Worm (Caenorhabditis elegans) whole organism, L1 larva: ENCODE results near the gene C04A11.1.

Experiments
- C34B4.2 ChIP-seq: sonication (generic microtip); optimal IDR thresholded peaks from 2 replicates; lab custom pipeline; 2017; ENCODE audit warnings: mild to moderate bottlenecking, missing genetic modification characterization, missing compliant biosample characterization
- F16B12.6 ChIP-seq: fragments of 150-350 bp; optimal IDR thresholded peaks from 2 replicates; lab custom pipeline; 2014; ENCODE audit warnings: missing biosample characterization, missing genetic modification characterization
- aha-1 ChIP-seq: fragments of 150-350 bp; optimal IDR thresholded peaks from 2 replicates; lab custom pipeline; 2014; ENCODE audit warnings: missing biosample characterization, missing genetic modification characterization
- aly-2 ChIP-seq: fragments of 150-350 bp; optimal IDR thresholded peaks from 2 replicates; lab custom pipeline; 2014; ENCODE audit warnings: missing biosample characterization, missing genetic modification characterization
- ama-1 ChIP-seq: fragments of 150-350 bp; optimal IDR thresholded peaks from 2 replicates; lab custom pipeline; 2014
- blmp-1 ChIP-seq: fragments of 150-350 bp; optimal IDR thresholded peaks from 2 replicates; lab custom pipeline; 2014; ENCODE audit warnings: missing biosample characterization, missing genetic modification characterization
- ceh-8 ChIP-seq: fragments of 200-800 bp; sonication (Bioruptor generic); optimal IDR thresholded peaks from 2 replicates; lab custom pipeline; 2018; ENCODE audit warnings: mild to moderate bottlenecking, missing genetic modification characterization, moderate library complexity, missing compliant biosample characterization
- ceh-88 ChIP-seq: fragments of 200-800 bp; sonication (Bioruptor generic); IDR thresholded peaks from 2 replicates; pipeline ENCODE4 v1.3.6; 2022; ENCODE audit warnings: missing genetic modification characterization, missing compliant biosample characterization
- ceh-90 ChIP-seq: sonication (generic microtip); optimal IDR thresholded peaks from 2 replicates; lab custom pipeline; 2016; ENCODE audit warnings: missing genetic modification characterization, missing compliant biosample characterization
- dpl-1 ChIP-seq, 3 experiments: fragments of 150-350 bp in 2 of 3; sonication (generic microtip) in 1 of 3; optimal IDR thresholded peaks; 2 replicates each; lab custom pipeline; 2014 to 2017; ENCODE audit warnings: missing biosample characterization in 3 of 3, missing genetic modification characterization in 3 of 3, missing genetic modification reagents in 3 of 3
- efl-1 ChIP-seq, 4 experiments: fragments of 150-350 bp; optimal IDR thresholded peaks in 3 of 4; peaks in 1 of 4; 1 replicate in 1 of 4; 2 replicates in 3 of 4; lab custom pipeline; 2014; ENCODE audit warnings: missing biosample characterization in 2 of 4, missing genetic modification characterization in 2 of 4, missing genetic modification reagents in 2 of 4
- egl-13 ChIP-seq: sonication (generic microtip); optimal IDR thresholded peaks from 2 replicates; lab custom pipeline; 2016; ENCODE audit warnings: missing genotype, missing genetic modification reagents, missing genetic modification characterization, missing compliant biosample characterization
- elt-2 ChIP-seq: sonication (generic microtip); optimal IDR thresholded peaks from 2 replicates; lab custom pipeline; 2016; ENCODE audit warnings: missing genetic modification characterization, mild to moderate bottlenecking, inconsistent platforms, missing compliant biosample characterization, missing genetic modification reagents
- elt-3 ChIP-seq, 6 experiments: fragments of 150-350 bp in 1 of 6; sonication (generic microtip); optimal IDR thresholded peaks; 2 replicates each; lab custom pipeline; 2017 to 2018; ENCODE audit warnings: missing biosample characterization in 6 of 6, missing genetic modification characterization in 6 of 6, inconsistent platforms in 1 of 6
- fkh-10 ChIP-seq: sonication (generic microtip); optimal IDR thresholded peaks from 2 replicates; lab custom pipeline; 2017; ENCODE audit warnings: missing biosample characterization, missing genetic modification reagents, missing genetic modification characterization
- fos-1 ChIP-seq: fragments of 150-350 bp; optimal IDR thresholded peaks from 2 replicates; lab custom pipeline; 2014; ENCODE audit warnings: missing biosample characterization, missing genetic modification characterization
- hlh-4 ChIP-seq: sonication (generic microtip); optimal IDR thresholded peaks from 2 replicates; lab custom pipeline; 2016; ENCODE audit warnings: mild to moderate bottlenecking, missing genetic modification characterization, missing compliant biosample characterization
- hpl-2 ChIP-seq: fragments of 150-350 bp; optimal IDR thresholded peaks from 2 replicates; lab custom pipeline; 2014; ENCODE audit warnings: missing biosample characterization, missing genetic modification reagents, missing genetic modification characterization
- irx-1 ChIP-seq: sonication (generic microtip); optimal IDR thresholded peaks from 2 replicates; lab custom pipeline; 2016; ENCODE audit warnings: missing genetic modification characterization, missing compliant biosample characterization
- isw-1 ChIP-seq: fragments of 200-800 bp; sonication (Bioruptor generic); IDR thresholded peaks from 2 replicates; pipeline ENCODE4 v1.3.6; 2022; ENCODE audit warnings: missing genetic modification characterization, missing compliant biosample characterization
- jun-1 ChIP-seq: fragments of 150-350 bp; optimal IDR thresholded peaks from 2 replicates; lab custom pipeline; 2014; ENCODE audit warnings: missing biosample characterization, missing genetic modification reagents, missing genetic modification characterization
- lin-14 ChIP-seq: fragments of 200-800 bp; sonication (Bioruptor generic); optimal IDR thresholded peaks from 2 replicates; lab custom pipeline; 2018; ENCODE audit warnings: mild to moderate bottlenecking, missing genetic modification characterization, moderate library complexity, missing compliant biosample characterization
- lin-15B ChIP-seq: fragments of 150-350 bp; sonication (generic microtip); optimal IDR thresholded peaks from 3 replicates; lab custom pipeline; 2014; ENCODE audit warnings: missing biosample characterization, missing genetic modification characterization
- lsy-2 ChIP-seq, 2 experiments: fragments of 150-350 bp; optimal IDR thresholded peaks; 2 replicates each; lab custom pipeline; 2014; ENCODE audit warnings: missing biosample characterization in 2 of 2, missing genetic modification characterization in 2 of 2
- mab-9 ChIP-seq: fragments of 200-800 bp; sonication (Bioruptor generic); IDR thresholded peaks from 2 replicates; pipeline ENCODE4 v1.3.6; 2022; ENCODE audit warnings: missing genetic modification reagents, missing genetic modification characterization, missing compliant biosample characterization
- mef-2 ChIP-seq: fragments of 150-350 bp; optimal IDR thresholded peaks from 2 replicates; lab custom pipeline; 2014; ENCODE audit warnings: missing biosample characterization, missing genetic modification characterization
- mep-1 ChIP-seq: fragments of 150-350 bp; optimal IDR thresholded peaks from 2 replicates; lab custom pipeline; 2014; ENCODE audit warnings: missing biosample characterization, missing genetic modification characterization
- nhr-11 ChIP-seq: fragments of 150-350 bp; optimal IDR thresholded peaks from 2 replicates; lab custom pipeline; 2014; ENCODE audit warnings: missing biosample characterization, missing genetic modification characterization
- nhr-12 ChIP-seq: sonication (generic microtip); optimal IDR thresholded peaks from 2 replicates; lab custom pipeline; 2017; ENCODE audit warnings: missing biosample characterization, missing genetic modification characterization
- nhr-19 ChIP-seq: fragments of 200-800 bp; sonication (Bioruptor generic); conservative IDR thresholded peaks from 2 replicates; pipeline ENCODE4 v1.3.6; 2022; ENCODE audit warnings: missing genetic modification characterization, missing compliant biosample characterization
- nhr-20 ChIP-seq: sonication (generic microtip); optimal IDR thresholded peaks from 2 replicates; lab custom pipeline; 2016; ENCODE audit warnings: mild to moderate bottlenecking, missing genetic modification characterization, missing compliant biosample characterization
- nhr-237 ChIP-seq: fragments of 150-350 bp; optimal IDR thresholded peaks from 2 replicates; lab custom pipeline; 2014; ENCODE audit warnings: missing biosample characterization, missing genetic modification characterization
- nhr-28 ChIP-seq: fragments of 150-350 bp; optimal IDR thresholded peaks from 2 replicates; lab custom pipeline; 2014; ENCODE audit warnings: missing biosample characterization, missing genetic modification characterization
- nhr-77 ChIP-seq: fragments of 150-350 bp; optimal IDR thresholded peaks from 2 replicates; lab custom pipeline; 2014; ENCODE audit warnings: missing biosample characterization, missing genetic modification characterization
- nhr-84 ChIP-seq: sonication (generic microtip); optimal IDR thresholded peaks from 2 replicates; lab custom pipeline; 2017; ENCODE audit warnings: missing biosample characterization, missing genetic modification characterization
- nhr-85 ChIP-seq: sonication (generic microtip); peaks from one replicate; lab custom pipeline; 2016; ENCODE audit warnings: missing genetic modification characterization, inconsistent platforms, missing compliant biosample characterization
- nhr-90 ChIP-seq: sonication (generic microtip); optimal IDR thresholded peaks from 2 replicates; lab custom pipeline; 2016; ENCODE audit warnings: mild to moderate bottlenecking, missing genetic modification characterization, missing compliant biosample characterization; ENCODE audit not compliant: poor library complexity
- pag-3 ChIP-seq: sonication (generic microtip); optimal IDR thresholded peaks from 2 replicates; lab custom pipeline; 2017; ENCODE audit warnings: missing genetic modification characterization, mild to moderate bottlenecking, missing compliant biosample characterization, antibody characterized with exemption, borderline replicate concordance; ENCODE audit not compliant: insufficient read depth
- pqm-1 ChIP-seq: sonication (generic microtip); optimal IDR thresholded peaks from 3 replicates; lab custom pipeline; 2017; ENCODE audit warnings: missing biosample characterization, missing genetic modification characterization
- rnt-1 ChIP-seq: sonication (generic microtip); optimal IDR thresholded peaks from 2 replicates; lab custom pipeline; 2016; ENCODE audit warnings: mild to moderate bottlenecking, missing genetic modification characterization, moderate library complexity, missing compliant biosample characterization
- skn-1 ChIP-seq: fragments of 150-350 bp; optimal IDR thresholded peaks from 2 replicates; lab custom pipeline; 2014; ENCODE audit warnings: missing biosample characterization, missing genetic modification characterization
- snu-23 ChIP-seq: sonication (generic microtip); optimal IDR thresholded peaks from 2 replicates; lab custom pipeline; 2016; ENCODE audit warnings: missing genetic modification characterization, missing compliant biosample characterization
- sup-37 ChIP-seq: fragments of 200-800 bp; sonication (Bioruptor generic); optimal IDR thresholded peaks from 2 replicates; lab custom pipeline; 2018; ENCODE audit warnings: mild to moderate bottlenecking, missing genetic modification characterization, missing compliant biosample characterization
- swsn-7 ChIP-seq: sonication (generic microtip); optimal IDR thresholded peaks from 2 replicates; lab custom pipeline; 2016; ENCODE audit warnings: missing genetic modification characterization, missing compliant biosample characterization
- tbx-2 ChIP-seq: sonication (generic microtip); optimal IDR thresholded peaks from 2 replicates; lab custom pipeline; 2016; ENCODE audit warnings: missing genetic modification characterization, missing compliant biosample characterization
- tlp-1 ChIP-seq: fragments of 150-350 bp; optimal IDR thresholded peaks from 2 replicates; lab custom pipeline; 2014; ENCODE audit warnings: missing biosample characterization, missing genetic modification characterization
- unc-30 ChIP-seq: sonication (generic microtip); optimal IDR thresholded peaks from 2 replicates; lab custom pipeline; 2017; ENCODE audit warnings: missing biosample characterization, missing genetic modification characterization
- unc-62 ChIP-seq: fragments of 150-350 bp; optimal IDR thresholded peaks from 2 replicates; lab custom pipeline; 2014; ENCODE audit warnings: missing biosample characterization, missing genetic modification reagents, missing genetic modification characterization
- zip-4 ChIP-seq: fragments of 200-800 bp; sonication (Bioruptor generic); optimal IDR thresholded peaks from 2 replicates; lab custom pipeline; 2018; ENCODE audit warnings: mild to moderate bottlenecking, missing genetic modification characterization, moderate library complexity, missing compliant biosample characterization
- ztf-11 ChIP-seq, 2 experiments: sonication (generic microtip); optimal IDR thresholded peaks; 2 replicates each; lab custom pipeline; 2016 to 2017; ENCODE audit warnings: missing genetic modification characterization in 2 of 2, missing biosample characterization in 1 of 2, missing compliant biosample characterization in 1 of 2

Gene C04A11.1

DNA sequence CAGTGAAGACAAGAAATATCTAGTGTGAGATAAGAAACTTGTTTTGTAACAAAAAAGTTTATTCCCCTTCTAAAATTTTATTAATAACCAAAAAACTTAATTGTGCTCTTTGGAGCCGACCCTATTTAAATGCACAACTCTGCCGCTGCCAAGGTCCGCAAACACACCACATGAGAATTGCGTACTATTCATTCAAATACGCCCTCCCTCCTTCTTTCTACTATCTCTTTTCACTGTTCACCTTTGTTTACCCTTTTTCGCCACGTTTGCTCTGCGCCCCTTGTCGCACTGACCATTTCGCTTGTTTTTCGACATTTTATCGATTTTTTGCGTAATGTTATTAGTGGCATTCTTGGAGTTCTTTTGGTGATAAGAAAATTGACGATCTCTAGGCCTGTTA lies 9.3 kb downstream of the C04A11.1 start (continued):
- TF ChIP-seq elt-3 (tag; optimal IDR thresholded peaks at IDR 0.05; lab: Kevin White, UChicago) (no peak), hpl-2 (GFP tag; lab: Kevin White, UChicago) (no peak), aly-2 (no peak), nhr-19 (GFP tag; lab: Robert Waterston, UW) (peak; percentile 14; the same call in 1 of the 2 replicates), elt-2 (tag; lab: Kevin White, UChicago) (peak; percentile 58), skn-1 (tag; lab: Kevin White, UChicago) (no peak), aha-1 (no peak), nhr-84 (no peak), mef-2 (no peak), lin-14 (peak; percentile 69), egl-13 (no peak), irx-1 (no peak), ztf-11 (tag; optimal IDR thresholded peaks at IDR 0.05; lab: Kevin White, UChicago) (no peak), unc-30 (tag; lab: Kevin White, UChicago) (no peak), unc-62 (GFP tag; lab: Kevin White, UChicago) (no peak), C34B4.2 (tag; lab: Kevin White, UChicago) (no peak), nhr-12 (tag; lab: Kevin White, UChicago) (no peak), jun-1 (tag; lab: Kevin White, UChicago) (no peak), hlh-4 (tag; lab: Kevin White, UChicago) (no peak), pqm-1 (no peak), tlp-1 (no peak), fos-1 (tag; lab: Kevin White, UChicago) (no peak), nhr-28 (tag; lab: Kevin White, UChicago) (no peak), ama-1 (no peak), lin-15B (no peak), nhr-90 (tag; lab: Kevin White, UChicago) (peak; percentile 29), isw-1 (no peak), dpl-1 (GFP tag; optimal IDR thresholded peaks at IDR 0.05; lab: Kevin White, UChicago) (peak; percentile 48 to 73 (median 72)), nhr-77 (tag; lab: Kevin White, UChicago) (peak; percentile 19), tbx-2 (tag; lab: Kevin White, UChicago) (peak; percentile 46), mep-1 (tag; lab: Kevin White, UChicago) (peak; percentile 49), mab-9 (GFP tag; lab: Robert Waterston, UW) (no peak), fkh-10 (GFP tag; lab: Kevin White, UChicago) (no peak), swsn-7 (tag; lab: Kevin White, UChicago) (peak; percentile 13), efl-1 (optimal IDR thresholded peaks at IDR 0.05; lab: Kevin White, UChicago) (peak; percentile 41 to 76), efl-1 (GFP tag; optimal IDR thresholded peaks at IDR 0.05 in 1 of 2; lab: Kevin White, UChicago) (peak; percentile 76 to 97)
- TF ChIP-seq, all 84 proteins: peak for 24

ce11 chrX:13670966-13671365 lies 10.7 kb downstream of the C04A11.1 start:
- peak; percentile 34 for TF ChIP-seq rnt-1
- TF ChIP-seq ceh-90 = no peak
- TF ChIP-seq ztf-11 (tag; optimal IDR thresholded peaks at IDR 0.05; lab: Kevin White, UChicago) = peak in 1 of 2 experiments; percentile 23
- TF ChIP-seq lin-15B = no peak
- TF ChIP-seq blmp-1 (tag; lab: Kevin White, UChicago) = peak; percentile 66
- TF ChIP-seq lin-14 = peak; percentile 30
- TF ChIP-seq F16B12.6 (tag; lab: Kevin White, UChicago) = no peak

DNA sequence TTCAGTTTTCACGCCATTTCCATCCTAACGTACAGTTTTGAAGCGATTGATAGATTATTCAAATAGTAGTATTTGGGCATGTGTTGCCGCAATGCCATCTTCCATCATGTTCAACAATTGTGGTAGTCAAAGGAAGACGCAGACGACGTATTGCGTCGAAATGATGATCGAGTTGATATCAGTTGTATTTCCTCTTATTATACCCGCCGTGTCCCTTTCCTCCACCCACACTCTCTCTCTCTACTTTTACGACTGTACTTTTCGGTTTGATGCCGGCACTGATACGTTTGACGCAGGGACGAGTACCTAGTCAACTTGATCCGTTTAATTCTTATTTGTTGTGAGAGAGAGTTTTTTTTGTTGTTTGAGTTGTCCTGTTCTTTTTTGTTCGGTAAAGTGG lies 12.3 kb downstream of the C04A11.1 start:
- TF ChIP-seq irx-1 (no peak), nhr-20 (tag; lab: Kevin White, UChicago) (peak; percentile 15), nhr-237 (tag; lab: Kevin White, UChicago) (no peak), nhr-85 (tag; lab: Kevin White, UChicago) (peak; percentile 69), elt-2 (tag; lab: Kevin White, UChicago) (peak; percentile 24), nhr-11 (tag; lab: Kevin White, UChicago) (no peak), ceh-8 (GFP tag; lab: Kevin White, UChicago) (no peak), efl-1 (optimal IDR thresholded peaks at IDR 0.05; lab: Kevin White, UChicago) (no peak), efl-1 (GFP tag; optimal IDR thresholded peaks at IDR 0.05 in 1 of 2; lab: Kevin White, UChicago) (peak in 1 of 2 experiments; percentile 26), ceh-90 (no peak), lin-14 (peak; percentile 65), nhr-84 (no peak), F16B12.6 (tag; lab: Kevin White, UChicago) (no peak), pag-3 (tag; lab: Kevin White, UChicago) (peak; percentile 63), elt-3 (tag; optimal IDR thresholded peaks at IDR 0.05; lab: Kevin White, UChicago) (peak in 2 of 6 experiments; percentile 4 to 63), snu-23 (peak; percentile 55), sup-37 (no peak), lsy-2 (tag; optimal IDR thresholded peaks at IDR 0.05; lab: Kevin White, UChicago) (peak in 1 of 2 experiments; percentile 27), zip-4 (GFP tag; lab: Kevin White, UChicago) (no peak), nhr-19 (GFP tag; lab: Robert Waterston, UW) (no peak), blmp-1 (tag; lab: Kevin White, UChicago) (peak; percentile 75), nhr-90 (tag; lab: Kevin White, UChicago) (peak; percentile 26), ceh-88 (no peak)
